Fruit fly (Drosophila melanogaster) whole organism, pupa: ENCODE results near the gene LysX.
A peak's percentile ranks its signal among the peaks of the same experiment; 100 is the strongest.

ENCODE experiments used
- CG15710 ChIP-seq: fragments of 200-800 bp; sonication (Bioruptor generic); optimal IDR thresholded peaks from 2 replicates; lab custom pipeline; 2018; ENCODE audit warnings: missing biosample characterization, mild to moderate bottlenecking, missing genetic modification characterization, moderate library complexity
- CG4496 ChIP-seq: fragments of 200-800 bp; sonication (Bioruptor generic); IDR thresholded peaks from 3 replicates; pipeline ENCODE4 v1.3.6; 2022; ENCODE audit warnings: missing biosample characterization, missing genetic modification characterization
- CG9948 ChIP-seq: fragments of 200-800 bp; sonication (Bioruptor generic); optimal IDR thresholded peaks from 2 replicates; lab custom pipeline; 2018; ENCODE audit warnings: missing biosample characterization, mild to moderate bottlenecking, missing genetic modification characterization, moderate library complexity
- D1 ChIP-seq: fragments of 200-800 bp; sonication (Bioruptor generic); optimal IDR thresholded peaks from 2 replicates; lab custom pipeline; 2018; ENCODE audit warnings: missing biosample characterization, mild to moderate bottlenecking, missing genetic modification characterization, moderate library complexity

DNA sequence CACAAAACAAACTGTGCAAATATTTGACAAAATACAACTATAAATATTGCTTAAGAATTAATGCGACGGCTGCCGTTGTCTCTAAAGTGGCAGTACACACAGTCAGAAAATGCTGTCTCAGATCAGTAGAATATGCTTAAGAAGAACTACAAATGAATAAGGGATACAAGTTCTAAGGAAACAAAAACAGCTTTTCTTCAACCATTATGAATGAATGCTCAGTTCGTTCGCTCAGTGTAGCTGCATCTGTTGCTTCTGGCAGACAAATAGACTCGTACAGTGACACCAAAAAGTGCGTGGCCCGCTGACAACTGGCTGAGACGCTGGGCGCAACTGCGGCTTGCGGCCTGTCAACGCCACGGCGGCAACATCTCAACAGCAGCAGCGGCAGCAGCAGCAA, 29.3 kb downstream of the LysX start:
- TF ChIP-seq D1, result no peak
- TF ChIP-seq CG9948 (tag; lab: Kevin White, UChicago), result peak; percentile 11
- TF ChIP-seq CG4496 (GFP tag; lab: Robert Waterston, UW), result peak; percentile 79
- TF ChIP-seq CG15710 (tag; lab: Kevin White, UChicago), result peak; percentile 5
